Fruit fly (Drosophila melanogaster): ENCODE measurements around the gene CG14297.

CG14297 gene

dm6 chr3R:18895227-18895626 lies 2.7 kb upstream of the CG14297 start (continued):
- no peak for TF ChIP-seq oc (tag; optimal IDR thresholded peaks at IDR 0.05)
- peak; percentile 78; the same call in 1 of the 2 replicates for TF ChIP-seq ranshi (GFP tag; IDR thresholded peaks at IDR 0.05)
- TF ChIP-seq tgo (GFP tag; IDR thresholded peaks at IDR 0.05) = peak; percentile 80
- no peak for TF ChIP-seq Lpt (GFP tag; optimal IDR thresholded peaks at IDR 0.05)
- TF ChIP-seq nmo (GFP tag; optimal IDR thresholded peaks at IDR 0.05) = no peak
- no peak for TF ChIP-seq Drgx (GFP tag; IDR thresholded peaks at IDR 0.05)
- peak; percentile 20 for TF ChIP-seq ind (GFP tag; optimal IDR thresholded peaks at IDR 0.05)
- peak; percentile 61 for TF ChIP-seq gem (tag; optimal IDR thresholded peaks at IDR 0.05)
- TF ChIP-seq CG9215 (GFP tag; IDR thresholded peaks at IDR 0.05) = peak; percentile 74
- no peak for TF ChIP-seq CG15011 (GFP tag; optimal IDR thresholded peaks at IDR 0.05)
- peak; percentile 40; the same call in 1 of the 2 replicates for TF ChIP-seq CG4404 (GFP tag; IDR thresholded peaks at IDR 0.05)
- no peak for TF ChIP-seq CG2199 (GFP tag; IDR thresholded peaks at IDR 0.05)
- TF ChIP-seq CG33213 (GFP tag; optimal IDR thresholded peaks at IDR 0.05) = no peak
- peak; percentile 51; the same call in 1 of the 3 replicates for TF ChIP-seq CG11560 (tag; IDR thresholded peaks at IDR 0.05)
- TF ChIP-seq lmd (GFP tag; IDR thresholded peaks at IDR 0.05) = peak; percentile 79
- TF ChIP-seq exex (tag; optimal IDR thresholded peaks at IDR 0.05) = peak; percentile 30
- no peak for TF ChIP-seq psq (GFP tag; optimal IDR thresholded peaks at IDR 0.05)
- TF ChIP-seq sob (GFP tag; IDR thresholded peaks at IDR 0.05) = peak; percentile 86
- TF ChIP-seq CG4730 (GFP tag; IDR thresholded peaks at IDR 0.05) = peak; percentile 64
- peak; percentile 56; the same call in 2 of the 3 replicates for TF ChIP-seq Mrtf (GFP tag; IDR thresholded peaks at IDR 0.05)
- no peak for TF ChIP-seq Hr3 (GFP tag; optimal IDR thresholded peaks at IDR 0.05)
- peak; percentile 71 for TF ChIP-seq HLH3B (GFP tag; IDR thresholded peaks at IDR 0.05)
- peak; percentile 82 for TF ChIP-seq CG14441 (GFP tag; IDR thresholded peaks at IDR 0.05)
- TF ChIP-seq CG34422 (GFP tag; IDR thresholded peaks at IDR 0.05) = peak; percentile 37; the same call in 1 of the 3 replicates
- TF ChIP-seq ttk (GFP tag; IDR thresholded peaks at IDR 0.05) = peak; percentile 76
- TF ChIP-seq CG9437 (GFP tag; optimal IDR thresholded peaks at IDR 0.05) = no peak
- peak; percentile 74 for TF ChIP-seq danr (GFP tag; IDR thresholded peaks at IDR 0.05)
- TF ChIP-seq usp (GFP tag; optimal IDR thresholded peaks at IDR 0.05) = no peak
- no peak for TF ChIP-seq Asciz (GFP tag; optimal IDR thresholded peaks at IDR 0.05)
- peak; percentile 41 for TF ChIP-seq Deaf1 (tag; optimal IDR thresholded peaks at IDR 0.05)
- TF ChIP-seq CG18619 (GFP tag; optimal IDR thresholded peaks at IDR 0.05) = no peak
- no peak for TF ChIP-seq sc (optimal IDR thresholded peaks at IDR 0.05)
- TF ChIP-seq sc (GFP tag; optimal IDR thresholded peaks at IDR 0.05) = no peak
- 0 out of 3 replicates have a peak, but pooled peaks have one; percentile 37 for TF ChIP-seq sr (GFP tag; IDR thresholded peaks at IDR 0.05)
- no peak for TF ChIP-seq CHES-1-like (GFP tag; optimal IDR thresholded peaks at IDR 0.05)
- no peak for TF ChIP-seq CG17829 (tag; optimal IDR thresholded peaks at IDR 0.05)
- TF ChIP-seq CG15269 (tag; optimal IDR thresholded peaks at IDR 0.05) = no peak
- no peak for TF ChIP-seq fd96Cb (tag; optimal IDR thresholded peaks at IDR 0.05)
- no peak for TF ChIP-seq Hey (tag; optimal IDR thresholded peaks at IDR 0.05)
- no peak for TF ChIP-seq CG1602 (GFP tag; optimal IDR thresholded peaks at IDR 0.05)
- peak; percentile 67; the same call in 2 of the 3 replicates for TF ChIP-seq H15 (GFP tag; IDR thresholded peaks at IDR 0.05)
- peak; percentile 44; the same call in 1 of the 2 replicates for TF ChIP-seq MBD-R2 (GFP tag; IDR thresholded peaks at IDR 0.05)
- peak; percentile 81; the same call in 1 of the 2 replicates for TF ChIP-seq vvl (GFP tag; IDR thresholded peaks at IDR 0.05)
- no peak for TF ChIP-seq prd (optimal IDR thresholded peaks at IDR 0.05)
- TF ChIP-seq prd (GFP tag; IDR thresholded peaks at IDR 0.05) = peak; percentile 89
- no peak for TF ChIP-seq dm (GFP tag; optimal IDR thresholded peaks at IDR 0.05)
- no peak for TF ChIP-seq Oaz (GFP tag; IDR thresholded peaks at IDR 0.05)
- peak; percentile 87 for TF ChIP-seq Rfx (GFP tag; IDR thresholded peaks at IDR 0.05)
- TF ChIP-seq sd (tag; optimal IDR thresholded peaks at IDR 0.05) = no peak
- TF ChIP-seq gt (GFP tag; IDR thresholded peaks at IDR 0.05) = no peak
- no peak for TF ChIP-seq Hmx (GFP tag; optimal IDR thresholded peaks at IDR 0.05)
- peak; percentile 53; the same call in 1 of the 3 replicates for TF ChIP-seq CG6175 (GFP tag; IDR thresholded peaks at IDR 0.05)
- TF ChIP-seq CG17328 (GFP tag; IDR thresholded peaks at IDR 0.05) = no peak
- TF ChIP-seq Mad (GFP tag; optimal IDR thresholded peaks at IDR 0.05) = no peak

All from whole organism, embryonic.